Fruit fly (Drosophila melanogaster): Measurements from ENCODE around the gene CG5177.

Gene CG5177

DNA sequence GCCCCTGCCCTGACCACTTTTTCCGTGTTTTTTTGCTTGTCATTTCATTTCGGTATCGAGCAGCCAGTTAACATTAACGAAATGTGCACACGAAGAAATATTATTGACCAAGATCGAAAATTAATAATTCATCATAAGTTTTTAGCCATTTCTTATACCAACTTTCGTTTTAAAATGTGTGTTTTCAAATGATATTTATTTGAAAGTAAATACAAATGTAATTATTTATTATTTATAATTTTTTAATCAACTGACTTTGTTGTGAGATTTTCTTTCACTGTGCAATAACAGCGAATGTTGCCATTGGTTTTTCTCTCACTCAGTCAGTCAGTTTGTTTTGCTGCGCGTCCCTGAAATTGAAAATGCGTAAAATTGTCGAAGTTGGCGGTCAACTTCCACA lies 9.2 kb upstream of the CG5177 start (continued):
- TF ChIP-seq MTF-1 (GFP tag; optimal IDR thresholded peaks at IDR 0.05; ENCODE audit: borderline replicate concordance), result no peak
- peak; percentile 49 for TF ChIP-seq ind (GFP tag; optimal IDR thresholded peaks at IDR 0.05)
- TF ChIP-seq oc (tag; optimal IDR thresholded peaks at IDR 0.05), result peak; percentile 52
- TF ChIP-seq zf30C (GFP tag; optimal IDR thresholded peaks at IDR 0.05), result peak; percentile 29
- peak; percentile 20 for TF ChIP-seq CG4820 (GFP tag; optimal IDR thresholded peaks at IDR 0.05)
- peak; percentile 33; the same call in 1 of the 2 replicates for TF ChIP-seq CG3847 (GFP tag; IDR thresholded peaks at IDR 0.05)
- no peak for TF ChIP-seq CG34224 (GFP tag; IDR thresholded peaks at IDR 0.05; ENCODE audit: partially characterized antibody)
- TF ChIP-seq CG32532 (GFP tag; IDR thresholded peaks at IDR 0.05), result peak; percentile 24; the same call in 1 of the 2 replicates
- peak; percentile 7 for TF ChIP-seq tio (GFP tag; optimal IDR thresholded peaks at IDR 0.05)
- TF ChIP-seq D19A (tag; optimal IDR thresholded peaks at IDR 0.05), result peak; percentile 52
- TF ChIP-seq bsh (GFP tag; optimal IDR thresholded peaks at IDR 0.05), result peak in 1 of 2 experiments; percentile 44
- TF ChIP-seq CG9727 (GFP tag; optimal IDR thresholded peaks at IDR 0.05), result peak; percentile 67
- TF ChIP-seq crol (GFP tag; IDR thresholded peaks at IDR 0.05), result no peak
- TF ChIP-seq CG12391 (tag; optimal IDR thresholded peaks at IDR 0.05), result peak; percentile 75
- no peak for TF ChIP-seq yki (optimal IDR thresholded peaks at IDR 0.05)
- TF ChIP-seq lilli (GFP tag; optimal IDR thresholded peaks at IDR 0.05), result peak; percentile 1
- TF ChIP-seq Taf1 (GFP tag; IDR thresholded peaks at IDR 0.05), result no peak
- no peak for TF ChIP-seq CG15011 (GFP tag; optimal IDR thresholded peaks at IDR 0.05)
- peak; percentile 11 for TF ChIP-seq CG14710 (tag; optimal IDR thresholded peaks at IDR 0.05)
- TF ChIP-seq stwl (tag; optimal IDR thresholded peaks at IDR 0.05), result no peak
- no peak for TF ChIP-seq fru (optimal IDR thresholded peaks at IDR 0.05)
- TF ChIP-seq klu (GFP tag; IDR thresholded peaks at IDR 0.05), result peak; percentile 44; the same call in 1 of the 2 replicates
- no peak for TF ChIP-seq CG7928 (GFP tag; optimal IDR thresholded peaks at IDR 0.05)
- peak; percentile 44 for TF ChIP-seq CG10979 (tag; optimal IDR thresholded peaks at IDR 0.05)
- no peak for TF ChIP-seq Hand (GFP tag; optimal IDR thresholded peaks at IDR 0.05)
- peak; percentile 33; the same call in 1 of the 2 replicates for TF ChIP-seq H2.0 (GFP tag; IDR thresholded peaks at IDR 0.05)
- no peak for TF ChIP-seq Lpt (GFP tag; optimal IDR thresholded peaks at IDR 0.05)
- peak; percentile 41 for TF ChIP-seq CG17829 (tag; optimal IDR thresholded peaks at IDR 0.05)
- TF ChIP-seq CG4404 (GFP tag; IDR thresholded peaks at IDR 0.05), result no peak
- no peak for TF ChIP-seq chif (GFP tag; optimal IDR thresholded peaks at IDR 0.05)
- TF ChIP-seq Hr51 (GFP tag; optimal IDR thresholded peaks at IDR 0.05), result peak in 1 of 2 experiments; percentile 90
- no peak for TF ChIP-seq CG3163 (GFP tag; optimal IDR thresholded peaks at IDR 0.05)
- TF ChIP-seq hbn (GFP tag; IDR thresholded peaks at IDR 0.05; ENCODE audit: partially characterized antibody), result no peak
- no peak for TF ChIP-seq HmgD (GFP tag; optimal IDR thresholded peaks at IDR 0.05)
- no peak for TF ChIP-seq CG2875 (GFP tag; optimal IDR thresholded peaks at IDR 0.05)
- TF ChIP-seq HLH4C (GFP tag; IDR thresholded peaks at IDR 0.05; ENCODE audit: partially characterized antibody), result no peak
- peak; percentile 82 for TF ChIP-seq dmrt99B (tag; optimal IDR thresholded peaks at IDR 0.05)
- no peak for TF ChIP-seq CG7987 (GFP tag; optimal IDR thresholded peaks at IDR 0.05)
- peak in 1 of 2 experiments; percentile 70 for TF ChIP-seq Eip74EF (GFP tag; optimal IDR thresholded peaks at IDR 0.05)
- no peak for TF ChIP-seq CG8944 (GFP tag; optimal IDR thresholded peaks at IDR 0.05)
- no peak for TF ChIP-seq Dip3 (GFP tag; optimal IDR thresholded peaks at IDR 0.05)
- peak; percentile 54 for TF ChIP-seq gcm (GFP tag; optimal IDR thresholded peaks at IDR 0.05)
- peak; percentile 74 for TF ChIP-seq row (GFP tag; IDR thresholded peaks at IDR 0.05)
- peak; percentile 59 for TF ChIP-seq NfI (GFP tag; optimal IDR thresholded peaks at IDR 0.05)
- TF ChIP-seq scrt (GFP tag; optimal IDR thresholded peaks at IDR 0.05), result peak; percentile 17
- TF ChIP-seq nau (GFP tag; optimal IDR thresholded peaks at IDR 0.05), result no peak
- TF ChIP-seq CG14441 (GFP tag; IDR thresholded peaks at IDR 0.05), result peak; percentile 45
- TF ChIP-seq CG16779 (GFP tag; IDR thresholded peaks at IDR 0.05), result no peak
- 0 out of 3 replicates have a peak, but pooled peaks have one; percentile 25 for TF ChIP-seq zfh1 (GFP tag; IDR thresholded peaks at IDR 0.05)
- no peak for TF ChIP-seq Atf3 (GFP tag; optimal IDR thresholded peaks at IDR 0.05)
- TF ChIP-seq Atf6 (GFP tag; IDR thresholded peaks at IDR 0.05), result peak; percentile 74

Measured in whole organism, embryonic.